Worm (Caenorhabditis elegans) whole organism, late embryonic: Measurements from ENCODE around the gene cutl-18.

ENCODE experiments used
- C08G9.2 ChIP-seq: sonication (generic microtip); optimal IDR thresholded peaks from 2 replicates; lab custom pipeline; 2016; ENCODE audit warnings: mild to moderate bottlenecking, missing genetic modification characterization, moderate library complexity, missing compliant biosample characterization
- C38D4.7 ChIP-seq: fragments of 200-800 bp; sonication (Bioruptor generic); optimal IDR thresholded peaks from 2 replicates; lab custom pipeline; 2018; ENCODE audit warnings: mild to moderate bottlenecking, missing genetic modification characterization, moderate library complexity, missing compliant biosample characterization
- K09A11.1 ChIP-seq: sonication (generic microtip); optimal IDR thresholded peaks from 2 replicates; lab custom pipeline; 2017; ENCODE audit warnings: antibody characterized with exemption, mild to moderate bottlenecking, missing genetic modification characterization, missing compliant biosample characterization; ENCODE audit not compliant: insufficient read depth
- T23F11.4 ChIP-seq: fragments of 200-800 bp; sonication (Bioruptor generic); optimal IDR thresholded peaks from 2 replicates; lab custom pipeline; 2018; ENCODE audit warnings: mild to moderate bottlenecking, missing genetic modification characterization, missing compliant biosample characterization
- Y22D7AL.16 ChIP-seq: sonication (generic microtip); optimal IDR thresholded peaks from 2 replicates; lab custom pipeline; 2016; ENCODE audit warnings: missing genetic modification characterization, missing compliant biosample characterization
- ama-1 ChIP-seq: fragments of 150-350 bp; optimal IDR thresholded peaks from 2 replicates; lab custom pipeline; 2014
- ceh-14 ChIP-seq: sonication (generic microtip); optimal IDR thresholded peaks from 2 replicates; lab custom pipeline; 2016; ENCODE audit warnings: missing genotype, missing genetic modification characterization, missing compliant biosample characterization
- ceh-19 ChIP-seq: fragments of 200-800 bp; sonication (Bioruptor generic); optimal IDR thresholded peaks from 2 replicates; lab custom pipeline; 2018; ENCODE audit warnings: mild to moderate bottlenecking, missing genetic modification characterization, missing compliant biosample characterization
- ceh-30 ChIP-seq: fragments of 150-350 bp; optimal IDR thresholded peaks from 2 replicates; lab custom pipeline; 2014; ENCODE audit warnings: missing biosample characterization, missing genetic modification characterization
- ceh-31 ChIP-seq: sonication (generic microtip); optimal IDR thresholded peaks from 2 replicates; lab custom pipeline; 2016; ENCODE audit warnings: missing genetic modification characterization, missing compliant biosample characterization
- ceh-34 ChIP-seq: sonication (generic microtip); optimal IDR thresholded peaks from 2 replicates; lab custom pipeline; 2016; ENCODE audit warnings: mild to moderate bottlenecking, missing genetic modification characterization, missing compliant biosample characterization
- dve-1 ChIP-seq: sonication (generic microtip); optimal IDR thresholded peaks from 2 replicates; lab custom pipeline; 2017; ENCODE audit warnings: antibody characterized with exemption, mild to moderate bottlenecking, missing genetic modification characterization, missing compliant biosample characterization
- elt-2 ChIP-seq: sonication (generic microtip); optimal IDR thresholded peaks from 2 replicates; lab custom pipeline; 2016; ENCODE audit warnings: missing genetic modification reagents, missing genetic modification characterization, missing compliant biosample characterization
- fax-1 ChIP-seq: sonication (generic microtip); optimal IDR thresholded peaks from 2 replicates; lab custom pipeline; 2016; ENCODE audit warnings: missing genotype, missing genetic modification characterization, missing compliant biosample characterization
- fkh-10 ChIP-seq: fragments of 150-350 bp; optimal IDR thresholded peaks from 2 replicates; lab custom pipeline; 2014; ENCODE audit warnings: missing biosample characterization, missing genetic modification reagents, missing genetic modification characterization
- fkh-6 ChIP-seq: sonication (generic microtip); optimal IDR thresholded peaks from 2 replicates; lab custom pipeline; 2016; ENCODE audit warnings: missing genetic modification characterization, missing compliant biosample characterization
- gmeb-2 ChIP-seq: sonication (generic microtip); optimal IDR thresholded peaks from 2 replicates; lab custom pipeline; 2016; ENCODE audit warnings: missing genetic modification characterization, inconsistent platforms, missing compliant biosample characterization
- hlh-6 ChIP-seq: sonication (generic microtip); optimal IDR thresholded peaks from 2 replicates; lab custom pipeline; 2016; ENCODE audit warnings: missing genotype, missing genetic modification characterization, missing compliant biosample characterization
- hlh-8 ChIP-seq: sonication (generic microtip); optimal IDR thresholded peaks from 2 replicates; lab custom pipeline; 2016; ENCODE audit warnings: missing genotype, missing genetic modification characterization, missing compliant biosample characterization
- lim-6 ChIP-seq: sonication (generic microtip); optimal IDR thresholded peaks from 2 replicates; lab custom pipeline; 2016; ENCODE audit warnings: missing genetic modification characterization, missing compliant biosample characterization
- lin-11 ChIP-seq: fragments of 200-800 bp; sonication (Bioruptor generic); optimal IDR thresholded peaks from 2 replicates; lab custom pipeline; 2018; ENCODE audit warnings: mild to moderate bottlenecking, missing genetic modification characterization, missing compliant biosample characterization
- madf-2 ChIP-seq: sonication (generic microtip); optimal IDR thresholded peaks from 2 replicates; lab custom pipeline; 2017; ENCODE audit warnings: missing genetic modification characterization, missing compliant biosample characterization
- npax-4 ChIP-seq: sonication (generic microtip); optimal IDR thresholded peaks from 2 replicates; lab custom pipeline; 2016; ENCODE audit warnings: missing genetic modification characterization, missing compliant biosample characterization
- odd-2 ChIP-seq: sonication (generic microtip); optimal IDR thresholded peaks from 2 replicates; lab custom pipeline; 2017; ENCODE audit warnings: antibody characterized with exemption, mild to moderate bottlenecking, missing genetic modification characterization, missing compliant biosample characterization
- pat-9 ChIP-seq: fragments of 200-800 bp; sonication (Bioruptor generic); optimal IDR thresholded peaks from 2 replicates; lab custom pipeline; 2018; ENCODE audit warnings: mild to moderate bottlenecking, missing genetic modification characterization, moderate library complexity, missing compliant biosample characterization
- pha-4 ChIP-seq: fragments of 150-350 bp; optimal IDR thresholded peaks from 2 replicates; lab custom pipeline; 2018; ENCODE audit warnings: missing biosample characterization, missing genetic modification reagents, missing genetic modification characterization
- pqm-1 ChIP-seq: sonication (generic microtip); optimal IDR thresholded peaks from 2 replicates; lab custom pipeline; 2016; ENCODE audit warnings: missing genetic modification characterization, missing compliant biosample characterization
- ref-2 ChIP-seq: sonication (generic microtip); optimal IDR thresholded peaks from 2 replicates; lab custom pipeline; 2016; ENCODE audit warnings: missing genetic modification characterization, missing compliant biosample characterization
- sdc-2 ChIP-seq: sonication (generic microtip); optimal IDR thresholded peaks from 2 replicates; lab custom pipeline; 2016; ENCODE audit warnings: missing genotype, missing genetic modification characterization, missing compliant biosample characterization
- sox-2 ChIP-seq: fragments of 200-800 bp; sonication (Bioruptor generic); IDR thresholded peaks from 2 replicates; pipeline ENCODE4 v1.3.6; 2022; ENCODE audit warnings: missing genetic modification reagents, missing genetic modification characterization, missing compliant biosample characterization
- sox-4 ChIP-seq: sonication (generic microtip); optimal IDR thresholded peaks from 2 replicates; lab custom pipeline; 2017; ENCODE audit warnings: mild to moderate bottlenecking, missing genetic modification characterization, inconsistent platforms, missing compliant biosample characterization
- tbx-2 ChIP-seq: sonication (generic microtip); optimal IDR thresholded peaks from 2 replicates; lab custom pipeline; 2016; ENCODE audit warnings: missing genetic modification characterization, missing compliant biosample characterization
- unc-42 ChIP-seq: sonication (generic microtip); optimal IDR thresholded peaks from 2 replicates; lab custom pipeline; 2016; ENCODE audit warnings: missing genotype, missing genetic modification characterization, missing compliant biosample characterization
- ztf-16 ChIP-seq: sonication (generic microtip); optimal IDR thresholded peaks from 2 replicates; lab custom pipeline; 2017; ENCODE audit warnings: missing genetic modification characterization, missing compliant biosample characterization

cutl-18 gene

ce11 chrV:11346912-11347311 is 30.2 kb upstream of the cutl-18 start, which contains the start of gene grl-7:
TSS of gene grl-7 (minus strand) at chrV:11347012.
- TF ChIP-seq hlh-6 (tag; lab: Kevin White, UChicago) (no peak), fkh-6 (tag; lab: Kevin White, UChicago) (no peak), Y22D7AL.16 (no peak), madf-2 (tag; lab: Kevin White, UChicago) (no peak), ceh-30 (no peak), tbx-2 (tag; lab: Kevin White, UChicago) (no peak), ceh-14 (tag; lab: Kevin White, UChicago) (no peak), odd-2 (tag; lab: Kevin White, UChicago) (no peak), K09A11.1 (tag; lab: Kevin White, UChicago) (no peak), C38D4.7 (no peak), sdc-2 (tag; lab: Kevin White, UChicago) (no peak), ztf-16 (no peak), lin-11 (tag; lab: Kevin White, UChicago) (no peak), npax-4 (no peak), dve-1 (tag; lab: Kevin White, UChicago) (no peak), lim-6 (tag; lab: Kevin White, UChicago) (no peak)

DNA sequence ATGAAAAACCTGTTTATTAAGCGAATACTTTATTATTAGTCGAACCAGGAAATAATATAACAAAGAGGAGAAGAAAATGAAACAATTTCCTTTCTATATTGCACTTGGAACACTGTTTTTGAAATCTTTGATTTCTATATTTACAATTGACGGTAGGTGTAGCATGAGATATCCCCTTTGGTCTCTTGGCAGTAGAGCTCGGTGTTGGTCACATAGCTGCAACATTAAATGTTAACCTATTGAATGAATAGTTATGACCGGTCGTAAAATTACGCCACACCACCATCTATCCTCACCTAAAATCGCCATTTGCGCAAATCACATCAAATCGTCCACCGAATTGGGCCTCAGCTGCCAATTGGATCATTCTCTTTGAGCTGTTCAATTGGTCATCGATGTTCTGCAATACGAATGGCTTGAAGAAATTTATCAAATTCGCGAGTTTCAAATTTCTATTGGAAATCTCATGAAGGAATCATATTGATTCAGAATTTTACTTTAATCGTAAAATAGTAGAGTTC is 28.2 kb upstream of the cutl-18 start:
- TF ChIP-seq npax-4 (no peak), lim-6 (tag; lab: Kevin White, UChicago) (no peak), gmeb-2 (tag; lab: Kevin White, UChicago) (peak; percentile 24), dve-1 (tag; lab: Kevin White, UChicago) (no peak), fkh-6 (tag; lab: Kevin White, UChicago) (no peak), elt-2 (no peak), hlh-6 (tag; lab: Kevin White, UChicago) (no peak), sdc-2 (tag; lab: Kevin White, UChicago) (no peak), ama-1 (lab: Kevin White, UChicago) (peak; percentile 75)

DNA sequence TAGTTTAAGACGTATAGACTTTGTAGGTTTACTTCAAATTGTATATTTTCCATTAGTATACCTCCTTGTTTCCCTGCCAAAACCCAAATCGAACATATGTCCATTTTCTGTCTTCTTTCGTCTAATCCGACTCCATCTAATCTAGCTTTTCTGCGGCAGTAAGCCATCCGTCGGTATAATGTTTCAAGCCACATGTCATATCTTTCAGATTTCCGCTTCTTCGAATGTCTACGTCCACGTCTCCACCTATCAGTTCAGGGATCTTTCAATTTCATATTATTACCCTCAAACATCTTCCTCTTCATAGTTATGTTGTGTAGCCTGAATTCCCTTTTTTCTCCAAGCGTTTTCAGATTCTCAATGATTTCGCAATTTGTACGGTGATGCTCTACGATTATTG is 27.4 kb upstream of the cutl-18 start:
- peak; percentile 3 for TF ChIP-seq ama-1 (lab: Kevin White, UChicago)
- no peak for TF ChIP-seq lim-6 (tag; lab: Kevin White, UChicago)
- TF ChIP-seq, all 69 proteins: peak for 1

- TF ChIP-seq pat-9 (tag; lab: Kevin White, UChicago), result no peak
- TF ChIP-seq unc-42 (tag; lab: Kevin White, UChicago), result peak; percentile 91
These were observed 25.2 kb upstream of the cutl-18 start, which contains the start of gene T02E9.5 for ce11 chrV:11341913-11342312. TSS of gene T02E9.5 (plus strand) at chrV:11342233.

ce11 chrV:11341130-11341675 is 24.5 kb upstream of the cutl-18 start:
- peak; percentile 24 for TF ChIP-seq ceh-19 (GFP tag; lab: Kevin White, UChicago)
- TF ChIP-seq ceh-30, result no peak
- peak; percentile 26 for TF ChIP-seq ref-2 (tag; lab: Kevin White, UChicago)
- TF ChIP-seq tbx-2 (tag; lab: Kevin White, UChicago), result peak; percentile 13
- TF ChIP-seq fax-1 (tag; lab: Kevin White, UChicago), result no peak
- peak; percentile 16 for TF ChIP-seq ceh-34
- TF ChIP-seq ceh-31, result peak; percentile 38
- TF ChIP-seq C08G9.2 (tag; lab: Kevin White, UChicago), result no peak
- no peak for TF ChIP-seq fkh-10 (GFP tag; lab: Kevin White, UChicago)
- peak; percentile 97 for TF ChIP-seq unc-42 (tag; lab: Kevin White, UChicago)
- no peak for TF ChIP-seq odd-2 (tag; lab: Kevin White, UChicago)

- TF ChIP-seq hlh-6 (tag; lab: Kevin White, UChicago) (no peak), pha-4 (tag; lab: Kevin White, UChicago) (no peak), unc-42 (tag; lab: Kevin White, UChicago) (peak; percentile 90), pqm-1 (no peak), sox-4 (no peak), T23F11.4 (GFP tag; lab: Kevin White, UChicago) (no peak), hlh-8 (no peak), sox-2 (GFP tag; lab: Robert Waterston, UW) (no peak)
These were observed 20.2 kb upstream of the cutl-18 start for ce11 chrV:11336877-11337276.
